Fruit fly (Drosophila melanogaster) whole organism, pupa: ENCODE data around the gene ArfGAP1.

Experiments
- CG10348 ChIP-seq: fragments of 200-800 bp; sonication (Bioruptor generic); IDR thresholded peaks from 2 replicates; pipeline ENCODE4 v1.3.6; 2022; ENCODE audit warnings: missing biosample characterization, missing genetic modification characterization
- CG13204 ChIP-seq: fragments of 200-800 bp; sonication (Bioruptor generic); optimal IDR thresholded peaks from 2 replicates; lab custom pipeline; 2018; ENCODE audit warnings: missing biosample characterization, mild to moderate bottlenecking, missing genetic modification characterization, moderate library complexity
- CG14655 ChIP-seq: fragments of 200-800 bp; sonication (Bioruptor generic); optimal IDR thresholded peaks from 3 replicates; lab custom pipeline; 2017; ENCODE audit warnings: mild to moderate bottlenecking, missing biosample characterization, missing genetic modification reagents, missing genetic modification characterization
- CG17806 ChIP-seq: fragments of 200-800 bp; sonication (Bioruptor generic); optimal IDR thresholded peaks from 2 replicates; lab custom pipeline; 2018; ENCODE audit warnings: missing biosample characterization, mild to moderate bottlenecking, missing genetic modification characterization, moderate library complexity
- CG32121 ChIP-seq: fragments of 200-800 bp; sonication (Bioruptor generic); IDR thresholded peaks from 2 replicates; pipeline ENCODE4 v1.3.6; 2022; ENCODE audit warnings: missing biosample characterization, missing genetic modification characterization
- CG4496 ChIP-seq: fragments of 200-800 bp; sonication (Bioruptor generic); IDR thresholded peaks from 3 replicates; pipeline ENCODE4 v1.3.6; 2022; ENCODE audit warnings: missing biosample characterization, missing genetic modification characterization
- CG8159 ChIP-seq: fragments of 200-800 bp; sonication (Bioruptor generic); optimal IDR thresholded peaks from 3 replicates; lab custom pipeline; 2018; ENCODE audit warnings: missing biosample characterization, mild to moderate bottlenecking, missing genetic modification characterization, moderate library complexity
- Ets98B ChIP-seq: fragments of 200-800 bp; sonication (Bioruptor generic); IDR thresholded peaks from 2 replicates; pipeline ENCODE4 v1.3.6; 2022; ENCODE audit warnings: missing biosample characterization, missing genetic modification characterization
- Pif1A ChIP-seq: fragments of 200-800 bp; sonication (Bioruptor generic); optimal IDR thresholded peaks from 3 replicates; lab custom pipeline; 2016; ENCODE audit warnings: missing biosample characterization, missing genetic modification characterization
- Snoo ChIP-seq: fragments of 200-800 bp; sonication (Bioruptor generic); optimal IDR thresholded peaks from 3 replicates; lab custom pipeline; 2017; ENCODE audit warnings: missing biosample characterization, mild to moderate bottlenecking, missing genetic modification characterization, inconsistent platforms
- fd96Ca ChIP-seq: fragments of 200-800 bp; sonication (Bioruptor generic); IDR thresholded peaks from 3 replicates; pipeline ENCODE4 v1.3.6; 2022; ENCODE audit warnings: missing biosample characterization, missing genetic modification characterization
- gl ChIP-seq: fragments of 200-800 bp; sonication (Bioruptor generic); optimal IDR thresholded peaks from 2 replicates; lab custom pipeline; 2018; ENCODE audit warnings: missing biosample characterization, mild to moderate bottlenecking, missing genetic modification characterization
- rn ChIP-seq: fragments of 200-800 bp; sonication (Bioruptor generic); IDR thresholded peaks from 2 replicates; pipeline ENCODE4 v1.3.6; 2022; ENCODE audit warnings: missing biosample characterization, missing genetic modification characterization

DNA sequence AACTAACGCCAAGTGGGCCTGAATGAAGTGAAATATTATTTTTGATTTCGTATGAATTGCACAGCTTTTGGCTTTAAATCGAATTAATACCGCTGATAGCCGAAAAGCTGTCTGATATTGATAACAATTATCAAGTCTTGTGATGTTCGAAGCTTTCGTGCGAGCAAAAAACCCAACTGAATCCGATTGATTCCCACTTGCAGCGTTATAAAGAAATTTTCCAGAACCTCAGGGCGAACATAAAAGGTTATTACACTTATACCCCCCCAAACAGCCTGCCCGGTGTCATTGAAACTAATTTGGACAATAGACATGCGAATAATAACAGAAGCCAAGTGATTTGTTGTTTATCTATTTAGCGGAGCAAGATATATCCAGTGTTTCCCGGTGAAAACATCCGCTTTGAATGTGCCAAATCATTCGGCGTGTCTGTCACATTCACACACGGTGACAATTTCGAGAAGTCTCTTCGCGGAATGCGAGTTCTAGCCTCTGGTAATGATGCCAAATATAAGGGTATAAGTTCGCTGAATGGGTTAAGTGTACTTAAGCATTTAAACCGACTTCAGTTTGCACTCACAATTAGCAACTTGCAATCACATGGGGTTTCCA lies 11.4 kb downstream of the ArfGAP1 start:
- TF ChIP-seq Snoo (tag; lab: Kevin White, UChicago) (no peak), CG10348 (no peak), fd96Ca (no peak), rn (no peak), gl (no peak), CG4496 (GFP tag; lab: Robert Waterston, UW) (no peak), CG17806 (tag; lab: Kevin White, UChicago) (no peak), CG13204 (GFP tag; lab: Kevin White, UChicago) (no peak), CG14655 (no peak), CG32121 (GFP tag; lab: Robert Waterston, UW) (no peak), Pif1A (GFP tag; lab: Kevin White, UChicago) (no peak), CG8159 (tag; lab: Kevin White, UChicago) (no peak), Ets98B (GFP tag; lab: Robert Waterston, UW) (no peak)
